Fruit fly (Drosophila melanogaster) ovary, adult (tissue): Measurements from ENCODE around the gene dati.

Experiments used
- CG17801 ChIP-seq: fragments of 200-800 bp; optimal IDR thresholded peaks from 2 replicates; lab custom pipeline; 2019; ENCODE audit warnings: missing biosample characterization, mild to moderate bottlenecking, missing genetic modification characterization, moderate library complexity; ENCODE audit not compliant: partially characterized antibody

dati gene

dm6 chr4:402928-403575 lies 7.6 kb upstream of the dati start:
- TF ChIP-seq CG17801 (GFP tag; lab: Kevin White, UChicago) = no peak

dm6 chr4:398555-398954 lies 3.1 kb upstream of the dati start:
- TF ChIP-seq CG17801 (GFP tag; lab: Kevin White, UChicago) = no peak

dm6 chr4:395869-396568 lies 614 bp upstream of the dati start:
- no peak for TF ChIP-seq CG17801 (GFP tag; lab: Kevin White, UChicago)

- TF ChIP-seq CG17801 (GFP tag; lab: Kevin White, UChicago) = no peak
These were observed 950 bp downstream of the dati start for dm6 chr4:394455-394854.

dm6 chr4:393190-393799 lies 2.1 kb downstream of the dati start:
- no peak for TF ChIP-seq CG17801 (GFP tag; lab: Kevin White, UChicago)

dm6 chr4:388784-389313 lies 6.6 kb downstream of the dati start:
- no peak for TF ChIP-seq CG17801 (GFP tag; lab: Kevin White, UChicago)

- no peak for TF ChIP-seq CG17801 (GFP tag; lab: Kevin White, UChicago)
These were observed 8.7 kb downstream of the dati start for dm6 chr4:386752-387151.

dm6 chr4:385227-385795 lies 10.1 kb downstream of the dati start:
- no peak for TF ChIP-seq CG17801 (GFP tag; lab: Kevin White, UChicago)

- no peak for TF ChIP-seq CG17801 (GFP tag; lab: Kevin White, UChicago)
These were observed 10.9 kb downstream of the dati start for dm6 chr4:384546-384945.

- TF ChIP-seq CG17801 (GFP tag; lab: Kevin White, UChicago) = no peak
These were observed 14.9 kb downstream of the dati start for dm6 chr4:380462-380861.

dm6 chr4:379142-379541 lies 16.3 kb downstream of the dati start:
- no peak for TF ChIP-seq CG17801 (GFP tag; lab: Kevin White, UChicago)

- TF ChIP-seq CG17801 (GFP tag; lab: Kevin White, UChicago) = peak; percentile 16
These were observed 21.2 kb downstream of the dati start for dm6 chr4:374230-374629.

- TF ChIP-seq CG17801 (GFP tag; lab: Kevin White, UChicago) = peak; percentile 52
These were observed 35.6 kb downstream of the dati start, which contains the start of gene Hcf for dm6 chr4:359759-360290. TSS of gene Hcf (plus strand) at chr4:359938.

dm6 chr4:358930-359268 lies 36.5 kb downstream of the dati start:
- TF ChIP-seq CG17801 (GFP tag; lab: Kevin White, UChicago) = no peak
